Fruit fly (Drosophila melanogaster): ENCODE results near the gene anchor.

anchor gene

DNA sequence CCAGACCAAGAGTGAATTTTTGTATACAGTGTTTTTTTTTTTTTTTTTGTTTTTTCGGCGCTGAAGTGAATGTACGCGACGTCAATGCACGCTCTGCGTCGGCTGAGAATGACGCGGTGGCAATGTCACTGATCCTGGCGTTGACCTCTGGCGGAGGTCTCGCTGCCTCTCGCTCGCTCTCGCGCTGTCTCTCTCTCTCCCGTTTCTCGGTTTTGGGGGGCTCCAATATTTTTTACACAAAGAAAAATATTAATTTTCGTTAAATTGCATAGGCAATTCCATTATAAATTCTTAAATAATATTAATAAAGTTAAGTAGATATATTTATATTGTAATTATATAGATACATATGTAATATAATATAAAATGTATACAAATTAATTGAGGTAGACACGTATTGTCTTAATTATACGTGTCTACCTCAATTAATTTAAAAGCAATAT lies 8.3 kb upstream of the anchor start:
- TF ChIP-seq dmrt93B (GFP tag; optimal IDR thresholded peaks at IDR 0.05) (peak; percentile 16), Dif (GFP tag; optimal IDR thresholded peaks at IDR 0.05; ENCODE audit: partially characterized antibody) (no peak), psq (GFP tag; optimal IDR thresholded peaks at IDR 0.05) (peak; percentile 2), rgr (GFP tag; optimal IDR thresholded peaks at IDR 0.05) (no peak), OdsH (GFP tag; optimal IDR thresholded peaks at IDR 0.05) (peak; percentile 1), foxo (GFP tag; optimal IDR thresholded peaks at IDR 0.05) (peak in 1 of 2 experiments; percentile 32), Dfd (GFP tag; optimal IDR thresholded peaks at IDR 0.05) (no peak), Sp1 (GFP tag; optimal IDR thresholded peaks at IDR 0.05) (peak; percentile 59), jim (GFP tag; optimal IDR thresholded peaks at IDR 0.05) (peak; percentile 67), tai (GFP tag; optimal IDR thresholded peaks at IDR 0.05) (peak; percentile 28), Rel (GFP tag; optimal IDR thresholded peaks at IDR 0.05) (no peak), Rel (tag; optimal IDR thresholded peaks at IDR 0.05) (peak; percentile 52), HLH106 (tag; optimal IDR thresholded peaks at IDR 0.05) (peak; percentile 72), br (GFP tag; optimal IDR thresholded peaks at IDR 0.05) (no peak)

DNA sequence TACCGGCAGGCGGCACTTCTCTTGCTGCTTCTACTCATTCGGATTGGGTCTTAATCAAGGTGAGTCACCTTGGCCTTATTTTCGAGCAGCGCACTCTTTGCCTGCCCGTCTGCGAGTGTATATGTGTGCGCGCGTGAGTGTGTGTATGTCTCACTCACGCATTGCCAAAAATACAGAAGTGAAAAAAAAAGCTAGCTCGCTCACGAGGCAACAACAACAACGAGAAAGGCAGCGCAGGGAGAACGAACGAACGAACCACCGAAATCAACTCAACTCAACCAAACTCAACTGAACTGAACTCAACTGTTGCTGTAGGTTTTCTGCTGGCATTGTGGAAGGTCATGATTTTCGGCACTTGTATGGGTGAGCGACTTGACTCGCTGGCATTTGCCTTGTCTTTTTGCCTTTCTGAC lies 7.6 kb upstream of the anchor start:
- TF ChIP-seq Myc (optimal IDR thresholded peaks at IDR 0.05) (no peak), HLH106 (tag; optimal IDR thresholded peaks at IDR 0.05) (no peak), fru (GFP tag; optimal IDR thresholded peaks at IDR 0.05) (no peak), Rel (GFP tag; optimal IDR thresholded peaks at IDR 0.05) (no peak), Rel (tag; optimal IDR thresholded peaks at IDR 0.05) (peak; percentile 26), OdsH (GFP tag; optimal IDR thresholded peaks at IDR 0.05) (no peak), dl (GFP tag; optimal IDR thresholded peaks at IDR 0.05; ENCODE audit: insufficient read depth in 1 of 2, partially characterized antibody in 2 of 2) (no peak), Jra (GFP tag; optimal IDR thresholded peaks at IDR 0.05) (peak; percentile 74), psq (GFP tag; optimal IDR thresholded peaks at IDR 0.05) (peak; percentile 28), sage (GFP tag; optimal IDR thresholded peaks at IDR 0.05) (no peak), Abd-B (GFP tag; optimal IDR thresholded peaks at IDR 0.05) (no peak), ey (GFP tag; optimal IDR thresholded peaks at IDR 0.05) (no peak), Hr78 (GFP tag; optimal IDR thresholded peaks at IDR 0.05) (no peak), Mio (GFP tag; optimal IDR thresholded peaks at IDR 0.05) (no peak), Hr83 (GFP tag; optimal IDR thresholded peaks at IDR 0.05; ENCODE audit: poor library complexity, severe bottlenecking) (peak; percentile 24), lola (GFP tag; optimal IDR thresholded peaks at IDR 0.05) (no peak), tai (GFP tag; optimal IDR thresholded peaks at IDR 0.05) (no peak), usp (GFP tag; optimal IDR thresholded peaks at IDR 0.05) (no peak), Dif (GFP tag; optimal IDR thresholded peaks at IDR 0.05; ENCODE audit: partially characterized antibody) (no peak), brk (GFP tag; optimal IDR thresholded peaks at IDR 0.05) (no peak), woc (GFP tag; optimal IDR thresholded peaks at IDR 0.05) (no peak), rgr (GFP tag; optimal IDR thresholded peaks at IDR 0.05) (no peak), sv (GFP tag; optimal IDR thresholded peaks at IDR 0.05) (no peak), N (GFP tag; optimal IDR thresholded peaks at IDR 0.05) (peak; percentile 24), foxo (GFP tag; optimal IDR thresholded peaks at IDR 0.05) (no peak), Sp1 (GFP tag; optimal IDR thresholded peaks at IDR 0.05) (no peak), dmrt93B (GFP tag; optimal IDR thresholded peaks at IDR 0.05) (no peak), br (GFP tag; optimal IDR thresholded peaks at IDR 0.05) (no peak), GATAd (GFP tag; optimal IDR thresholded peaks at IDR 0.05) (no peak), Vsx2 (GFP tag; optimal IDR thresholded peaks at IDR 0.05; ENCODE audit: partially characterized antibody) (no peak), h (GFP tag; optimal IDR thresholded peaks at IDR 0.05) (no peak), CrebA (GFP tag; optimal IDR thresholded peaks at IDR 0.05; ENCODE audit: borderline replicate concordance) (peak; percentile 54), Dfd (GFP tag; optimal IDR thresholded peaks at IDR 0.05) (no peak), CG32264 (GFP tag; optimal IDR thresholded peaks at IDR 0.05) (no peak), jim (GFP tag; optimal IDR thresholded peaks at IDR 0.05) (no peak), Hnf4 (GFP tag; optimal IDR thresholded peaks at IDR 0.05) (no peak), dsf (GFP tag; optimal IDR thresholded peaks at IDR 0.05; ENCODE audit: borderline replicate concordance) (no peak), pan (optimal IDR thresholded peaks at IDR 0.05) (no peak), CG9705 (GFP tag; optimal IDR thresholded peaks at IDR 0.05) (no peak)
